Fruit fly (Drosophila melanogaster): ENCODE measurements around the gene ca.

Gene ca

dm6 chr3R:29836188-29836587 is 29.6 kb downstream of the ca start, which contains the start of gene CG42592:
CG42592 (minus strand) TSS chr3R:29836288.
- no peak for TF ChIP-seq Gug (GFP tag; IDR thresholded peaks at IDR 0.05)
- TF ChIP-seq CG6163 (GFP tag; IDR thresholded peaks at IDR 0.05), result no peak
- no peak for TF ChIP-seq CG8319 (GFP tag; optimal IDR thresholded peaks at IDR 0.05)
- TF ChIP-seq spab (GFP tag; optimal IDR thresholded peaks at IDR 0.05), result no peak
- no peak for TF ChIP-seq net (GFP tag; optimal IDR thresholded peaks at IDR 0.05)
- no peak for TF ChIP-seq vri (GFP tag; optimal IDR thresholded peaks at IDR 0.05)
- TF ChIP-seq Eip78C (GFP tag), result no peak
- no peak for TF ChIP-seq topi (GFP tag; optimal IDR thresholded peaks at IDR 0.05)
- TF ChIP-seq Eip75B (GFP tag; optimal IDR thresholded peaks at IDR 0.05), result no peak
- no peak for TF ChIP-seq Sox15 (GFP tag; optimal IDR thresholded peaks at IDR 0.05)
- TF ChIP-seq CG3032 (tag; optimal IDR thresholded peaks at IDR 0.05), result no peak
- no peak for TF ChIP-seq ss (GFP tag; optimal IDR thresholded peaks at IDR 0.05)
- no peak for TF ChIP-seq CG6792 (GFP tag; optimal IDR thresholded peaks at IDR 0.05)
- no peak for TF ChIP-seq CG11902 (GFP tag; optimal IDR thresholded peaks at IDR 0.05)
- no peak for TF ChIP-seq Hr4 (GFP tag; optimal IDR thresholded peaks at IDR 0.05)
- TF ChIP-seq CG6854 (GFP tag; optimal IDR thresholded peaks at IDR 0.05), result no peak
- TF ChIP-seq fd59A (GFP tag; optimal IDR thresholded peaks at IDR 0.05), result no peak

dm6 chr3R:29837771-29838170 is 31.2 kb downstream of the ca start:
- TF ChIP-seq Ets21C (GFP tag; optimal IDR thresholded peaks at IDR 0.05) (no peak), CG11294 (GFP tag; IDR thresholded peaks at IDR 0.05) (0 out of 2 replicates have a peak, but pooled peaks have one; percentile 5), CG32006 (GFP tag; optimal IDR thresholded peaks at IDR 0.05) (peak; percentile 64), Hr4 (GFP tag; optimal IDR thresholded peaks at IDR 0.05) (peak; percentile 42), Eip78C (GFP tag) (peak; percentile 49), CG10631 (GFP tag; optimal IDR thresholded peaks at IDR 0.05) (peak; percentile 29), CG1621 (tag; optimal IDR thresholded peaks at IDR 0.05) (no peak), CG3032 (tag; optimal IDR thresholded peaks at IDR 0.05) (no peak), CG6163 (GFP tag; IDR thresholded peaks at IDR 0.05) (0 out of 3 replicates have a peak, but pooled peaks have one; percentile 49), ss (GFP tag; optimal IDR thresholded peaks at IDR 0.05) (peak in 1 of 2 experiments; percentile 34), eg (GFP tag; IDR thresholded peaks at IDR 0.05) (peak; percentile 58; the same call in 1 of the 3 replicates), CG8119 (GFP tag; IDR thresholded peaks at IDR 0.05) (peak; percentile 72; the same call in 2 of the 3 replicates), CG15336 (GFP tag; IDR thresholded peaks at IDR 0.05) (peak; percentile 71), pdm3 (GFP tag; optimal IDR thresholded peaks at IDR 0.05) (peak; percentile 4), fkh (GFP tag; optimal IDR thresholded peaks at IDR 0.05) (no peak)

dm6 chr3R:29838751-29839150 is 32.1 kb downstream of the ca start:
- TF ChIP-seq net (GFP tag; optimal IDR thresholded peaks at IDR 0.05) (no peak), CG6808 (GFP tag; optimal IDR thresholded peaks at IDR 0.05) (peak; percentile 5), OdsH (GFP tag; optimal IDR thresholded peaks at IDR 0.05) (peak; percentile 31), dsx (GFP tag; optimal IDR thresholded peaks at IDR 0.05; ENCODE audit: poor library complexity, severe bottlenecking) (peak; percentile 46), CG11762 (GFP tag; optimal IDR thresholded peaks at IDR 0.05; ENCODE audit: insufficient read depth) (no peak), CG10631 (GFP tag; optimal IDR thresholded peaks at IDR 0.05) (peak; percentile 40), Hr4 (GFP tag; optimal IDR thresholded peaks at IDR 0.05) (no peak), CG3919 (GFP tag; optimal IDR thresholded peaks at IDR 0.05) (peak; percentile 13), salr (GFP tag; optimal IDR thresholded peaks at IDR 0.05) (peak in 1 of 2 experiments; percentile 28), CG15336 (GFP tag; IDR thresholded peaks at IDR 0.05) (peak; percentile 29; the same call in 1 of the 2 replicates), CG6854 (GFP tag; optimal IDR thresholded peaks at IDR 0.05) (no peak), CG6276 (GFP tag; optimal IDR thresholded peaks at IDR 0.05) (peak; percentile 22), fkh (GFP tag; optimal IDR thresholded peaks at IDR 0.05) (no peak), CG6163 (GFP tag; IDR thresholded peaks at IDR 0.05) (0 out of 3 replicates have a peak, but pooled peaks have one; percentile 13), fd59A (GFP tag; optimal IDR thresholded peaks at IDR 0.05) (peak; percentile 7), ss (GFP tag; optimal IDR thresholded peaks at IDR 0.05) (peak in 1 of 2 experiments; percentile 48), Eip78C (GFP tag) (peak; percentile 79), spab (GFP tag; optimal IDR thresholded peaks at IDR 0.05) (peak; percentile 15), CG34406 (GFP tag; optimal IDR thresholded peaks at IDR 0.05) (no peak), CG3032 (tag; optimal IDR thresholded peaks at IDR 0.05) (no peak), Ets21C (GFP tag; optimal IDR thresholded peaks at IDR 0.05) (no peak), eg (GFP tag; IDR thresholded peaks at IDR 0.05) (no peak), svp (GFP tag) (no peak), Lpt (GFP tag; optimal IDR thresholded peaks at IDR 0.05) (no peak), CG8632 (GFP tag; optimal IDR thresholded peaks at IDR 0.05) (no peak), acj6 (GFP tag; optimal IDR thresholded peaks at IDR 0.05) (peak; percentile 10), pdm3 (GFP tag; optimal IDR thresholded peaks at IDR 0.05) (peak; percentile 1), lz (GFP tag; optimal IDR thresholded peaks at IDR 0.05) (no peak), Sox102F (GFP tag; optimal IDR thresholded peaks at IDR 0.05) (no peak), CG8119 (GFP tag; IDR thresholded peaks at IDR 0.05) (peak; percentile 21; the same call in 1 of the 3 replicates), CG32006 (GFP tag; optimal IDR thresholded peaks at IDR 0.05) (peak; percentile 47), Eip75B (GFP tag; optimal IDR thresholded peaks at IDR 0.05) (no peak), CG11294 (GFP tag; IDR thresholded peaks at IDR 0.05) (no peak), Met (GFP tag; optimal IDR thresholded peaks at IDR 0.05) (no peak), Ets96B (tag; optimal IDR thresholded peaks at IDR 0.05) (peak; percentile 5), achi (GFP tag; optimal IDR thresholded peaks at IDR 0.05) (peak; percentile 7)
